Worm (Caenorhabditis elegans) whole organism, mixed stage, embryonic: ENCODE results near the gene unc-52.

Experiments
- M03D4.4 ChIP-seq: sonication (generic microtip); optimal IDR thresholded peaks from 2 replicates; lab custom pipeline; 2017; ENCODE audit warnings: mild to moderate bottlenecking, missing genetic modification characterization, missing compliant biosample characterization
- bed-3 ChIP-seq: fragments of 200-800 bp; sonication (Bioruptor generic); optimal IDR thresholded peaks from 3 replicates; lab custom pipeline; 2018; ENCODE audit warnings: mild to moderate bottlenecking, missing genetic modification characterization, moderate library complexity, missing compliant biosample characterization
- blmp-1 ChIP-seq: fragments of 150-350 bp; optimal IDR thresholded peaks from 2 replicates; lab custom pipeline; 2014; ENCODE audit warnings: missing biosample characterization, missing genetic modification characterization
- ceh-43 ChIP-seq: fragments of 200-800 bp; sonication (Bioruptor generic); optimal IDR thresholded peaks from 2 replicates; lab custom pipeline; 2018; ENCODE audit warnings: mild to moderate bottlenecking, missing genetic modification characterization, moderate library complexity, missing compliant biosample characterization
- ceh-83 ChIP-seq: fragments of 200-800 bp; sonication (Bioruptor generic); optimal IDR thresholded peaks from 2 replicates; lab custom pipeline; 2018; ENCODE audit warnings: mild to moderate bottlenecking, missing genetic modification characterization, missing compliant biosample characterization
- ces-1 ChIP-seq: fragments of 150-350 bp; optimal IDR thresholded peaks from 2 replicates; lab custom pipeline; 2014; ENCODE audit warnings: missing biosample characterization, missing genetic modification reagents, missing genetic modification characterization
- cnd-1 ChIP-seq: fragments of 200-800 bp; sonication (Bioruptor generic); optimal IDR thresholded peaks from 2 replicates; lab custom pipeline; 2018; ENCODE audit warnings: mild to moderate bottlenecking, missing genetic modification characterization, missing compliant biosample characterization
- drap-1 ChIP-seq: fragments of 200-800 bp; sonication (Bioruptor generic); optimal IDR thresholded peaks from 3 replicates; lab custom pipeline; 2018; ENCODE audit warnings: mild to moderate bottlenecking, missing genetic modification characterization, missing compliant biosample characterization
- elt-1 ChIP-seq: sonication (generic microtip); optimal IDR thresholded peaks from 2 replicates; lab custom pipeline; 2017; ENCODE audit warnings: missing genetic modification characterization, mild to moderate bottlenecking, missing compliant biosample characterization, antibody characterized with exemption, moderate library complexity, borderline replicate concordance; ENCODE audit not compliant: insufficient read depth
- elt-3 ChIP-seq: fragments of 150-350 bp; optimal IDR thresholded peaks from 2 replicates; lab custom pipeline; 2014; ENCODE audit warnings: missing biosample characterization, missing genetic modification characterization
- flh-1 ChIP-seq: fragments of 200-800 bp; sonication (Bioruptor generic); optimal IDR thresholded peaks from 2 replicates; lab custom pipeline; 2018; ENCODE audit warnings: mild to moderate bottlenecking, missing genetic modification characterization, moderate library complexity, missing compliant biosample characterization
- ham-2 ChIP-seq: fragments of 200-800 bp; sonication (Bioruptor generic); optimal IDR thresholded peaks from 2 replicates; lab custom pipeline; 2018; ENCODE audit warnings: mild to moderate bottlenecking, missing genetic modification characterization, missing compliant biosample characterization
- hlh-1 ChIP-seq: fragments of 150-350 bp; optimal IDR thresholded peaks from 2 replicates; lab custom pipeline; 2014; ENCODE audit warnings: missing biosample characterization, missing genetic modification reagents, missing genetic modification characterization
- lin-13 ChIP-seq: fragments of 150-350 bp; optimal IDR thresholded peaks from 2 replicates; lab custom pipeline; 2014; ENCODE audit warnings: missing biosample characterization, missing genetic modification characterization
- mep-1 ChIP-seq: fragments of 150-350 bp; optimal IDR thresholded peaks from 2 replicates; lab custom pipeline; 2017; ENCODE audit warnings: missing biosample characterization, missing genetic modification reagents, missing genetic modification characterization, inconsistent platforms
- mls-2 ChIP-seq: sonication (generic microtip); optimal IDR thresholded peaks from 2 replicates; lab custom pipeline; 2016; ENCODE audit warnings: mild to moderate bottlenecking, missing genetic modification characterization, moderate library complexity, missing compliant biosample characterization
- nhr-12 ChIP-seq: fragments of 150-350 bp; optimal IDR thresholded peaks from 2 replicates; lab custom pipeline; 2014; ENCODE audit warnings: missing biosample characterization, missing genetic modification characterization
- nhr-2 ChIP-seq: fragments of 150-350 bp; optimal IDR thresholded peaks from 2 replicates; lab custom pipeline; 2014; ENCODE audit warnings: missing biosample characterization, missing genetic modification characterization
- nhr-237 ChIP-seq: fragments of 150-350 bp; optimal IDR thresholded peaks from 2 replicates; lab custom pipeline; 2014; ENCODE audit warnings: missing biosample characterization, missing genetic modification characterization
- nhr-28 ChIP-seq: fragments of 150-350 bp; optimal IDR thresholded peaks from 2 replicates; lab custom pipeline; 2014; ENCODE audit warnings: missing biosample characterization, missing genetic modification characterization
- nhr-76 ChIP-seq: sonication (generic microtip); optimal IDR thresholded peaks from 2 replicates; lab custom pipeline; 2017; ENCODE audit warnings: missing biosample characterization, missing genetic modification characterization
- pha-4 ChIP-seq: fragments of 150-350 bp; optimal IDR thresholded peaks from 2 replicates; lab custom pipeline; 2018; ENCODE audit warnings: missing biosample characterization, missing genetic modification reagents, missing genetic modification characterization
- sem-2 ChIP-seq: fragments of 200-800 bp; sonication (Bioruptor generic); optimal IDR thresholded peaks from 2 replicates; lab custom pipeline; 2018; ENCODE audit warnings: mild to moderate bottlenecking, missing genetic modification characterization, missing compliant biosample characterization
- snpc-4 ChIP-seq: fragments of 150-350 bp; optimal IDR thresholded peaks from 2 replicates; lab custom pipeline; 2014; ENCODE audit warnings: missing biosample characterization, missing genetic modification characterization
- sptf-1 ChIP-seq: sonication (generic microtip); optimal IDR thresholded peaks from 2 replicates; lab custom pipeline; 2017; ENCODE audit warnings: mild to moderate bottlenecking, missing genetic modification characterization, moderate library complexity, missing compliant biosample characterization
- tbx-8 ChIP-seq: fragments of 200-800 bp; sonication (Bioruptor generic); optimal IDR thresholded peaks from 2 replicates; lab custom pipeline; 2018; ENCODE audit warnings: mild to moderate bottlenecking, missing genetic modification characterization, moderate library complexity, missing compliant biosample characterization
- unc-39 ChIP-seq: fragments of 150-350 bp; optimal IDR thresholded peaks from 2 replicates; lab custom pipeline; 2014; ENCODE audit warnings: missing biosample characterization, missing genetic modification characterization
- unc-62 ChIP-seq: fragments of 150-350 bp; optimal IDR thresholded peaks from 2 replicates; lab custom pipeline; 2014; ENCODE audit warnings: missing biosample characterization, missing genetic modification reagents, missing genetic modification characterization
- zip-8 ChIP-seq: fragments of 150-350 bp; optimal IDR thresholded peaks from 2 replicates; lab custom pipeline; 2014; ENCODE audit warnings: missing biosample characterization, missing genetic modification characterization

unc-52 gene

ce11 chrII:14610492-14611142 is 73.6 kb downstream of the unc-52 start:
- TF ChIP-seq ces-1 (GFP tag; lab: Kevin White, UChicago), result no peak

- TF ChIP-seq nhr-12 (tag; lab: Kevin White, UChicago) (no peak), ceh-43 (GFP tag; lab: Kevin White, UChicago) (no peak), zip-8 (tag; lab: Kevin White, UChicago) (no peak), sptf-1 (tag; lab: Kevin White, UChicago) (no peak), elt-1 (no peak), mep-1 (no peak), sem-2 (GFP tag; lab: Kevin White, UChicago) (no peak), mls-2 (tag; lab: Kevin White, UChicago) (no peak), cnd-1 (tag; lab: Kevin White, UChicago) (no peak), bed-3 (no peak), nhr-2 (tag; lab: Kevin White, UChicago) (no peak), blmp-1 (no peak), ceh-83 (GFP tag; lab: Kevin White, UChicago) (no peak), tbx-8 (no peak)
Measured at ce11 chrII:14609297-14609937, 74.8 kb downstream of the unc-52 start.

- TF ChIP-seq ceh-83 (GFP tag; lab: Kevin White, UChicago), result no peak
Measured at ce11 chrII:14608508-14608907, 75.7 kb downstream of the unc-52 start.

- TF ChIP-seq blmp-1 (no peak), ceh-43 (GFP tag; lab: Kevin White, UChicago) (no peak), nhr-76 (tag; lab: Kevin White, UChicago) (no peak), nhr-2 (tag; lab: Kevin White, UChicago) (no peak), nhr-28 (tag; lab: Kevin White, UChicago) (no peak), drap-1 (GFP tag; lab: Kevin White, UChicago) (no peak), ham-2 (GFP tag; lab: Kevin White, UChicago) (no peak), nhr-237 (tag; lab: Kevin White, UChicago) (no peak), nhr-12 (tag; lab: Kevin White, UChicago) (no peak), elt-3 (no peak), lin-13 (no peak), hlh-1 (tag; lab: Kevin White, UChicago) (no peak), snpc-4 (tag; lab: Kevin White, UChicago) (no peak)
Measured at ce11 chrII:14606172-14606571, 78.1 kb downstream of the unc-52 start, which contains the start of gene arl-3. Gene arl-3, plus strand, starts transcription at chrII:14606472.

ce11 chrII:14605479-14605878 is 78.8 kb downstream of the unc-52 start, which contains the start of gene F19H8.2:
Gene F19H8.2, minus strand, starts transcription at chrII:14605869.
- TF ChIP-seq unc-39 (tag; lab: Kevin White, UChicago), result no peak
- no peak for TF ChIP-seq sem-2 (GFP tag; lab: Kevin White, UChicago)
- TF ChIP-seq nhr-76 (tag; lab: Kevin White, UChicago), result no peak
- no peak for TF ChIP-seq pha-4 (tag; lab: Kevin White, UChicago)
- TF ChIP-seq tbx-8, result no peak
- TF ChIP-seq elt-3, result no peak
- no peak for TF ChIP-seq bed-3

ce11 chrII:14605026-14605425 is 79.2 kb downstream of the unc-52 start:
- TF ChIP-seq unc-62 (GFP tag; lab: Kevin White, UChicago) (no peak), mep-1 (no peak), hlh-1 (tag; lab: Kevin White, UChicago) (no peak)
- TF ChIP-seq, all 35 proteins: peak for 0

- TF ChIP-seq nhr-2 (tag; lab: Kevin White, UChicago) (no peak), nhr-76 (tag; lab: Kevin White, UChicago) (no peak), drap-1 (GFP tag; lab: Kevin White, UChicago) (no peak), nhr-28 (tag; lab: Kevin White, UChicago) (no peak), M03D4.4 (no peak), hlh-1 (tag; lab: Kevin White, UChicago) (no peak), nhr-237 (tag; lab: Kevin White, UChicago) (no peak), unc-39 (tag; lab: Kevin White, UChicago) (no peak), unc-62 (GFP tag; lab: Kevin White, UChicago) (no peak), flh-1 (GFP tag; lab: Kevin White, UChicago) (no peak), ceh-43 (GFP tag; lab: Kevin White, UChicago) (no peak), ceh-83 (GFP tag; lab: Kevin White, UChicago) (no peak)
Measured at ce11 chrII:14604261-14604660, 80.0 kb downstream of the unc-52 start.
